Fruit fly (Drosophila melanogaster) whole organism, embryonic: Measurements from ENCODE around the gene tra.
A peak's percentile ranks its signal among the peaks of the same experiment; 100 is the strongest.

ENCODE experiments used
- ATbp ChIP-seq: fragments of 200-800 bp; sonication (Bioruptor generic); optimal IDR thresholded peaks from 2 replicates; lab custom pipeline; 2017; ENCODE audit warnings: missing biosample characterization, mild to moderate bottlenecking, missing genetic modification characterization, missing genetic modification reagents
- CG10267 ChIP-seq: fragments of 200-800 bp; sonication (Bioruptor generic); optimal IDR thresholded peaks from 2 replicates; lab custom pipeline; 2018; ENCODE audit warnings: missing biosample characterization, mild to moderate bottlenecking, missing genetic modification characterization, moderate library complexity
- CG10979 ChIP-seq: fragments of 200-800 bp; sonication (Bioruptor generic); optimal IDR thresholded peaks from 2 replicates; lab custom pipeline; 2018; ENCODE audit warnings: missing biosample characterization, mild to moderate bottlenecking, missing genetic modification characterization, moderate library complexity
- CG11504 ChIP-seq: fragments of 200-800 bp; sonication (Bioruptor generic); optimal IDR thresholded peaks from 3 replicates; lab custom pipeline; 2019; ENCODE audit warnings: missing biosample characterization, mild to moderate bottlenecking, missing genetic modification characterization, moderate library complexity
- CG12104 ChIP-seq: fragments of 200-800 bp; sonication (Bioruptor generic); optimal IDR thresholded peaks from 3 replicates; lab custom pipeline; 2016; ENCODE audit warnings: missing biosample characterization, missing genetic modification characterization
- CG12744 ChIP-seq: fragments of 200-800 bp; sonication (Bioruptor generic); optimal IDR thresholded peaks from 2 replicates; lab custom pipeline; 2016; ENCODE audit warnings: missing biosample characterization, missing genetic modification characterization
- CG13424 ChIP-seq: fragments of 200-800 bp; sonication (Bioruptor generic); optimal IDR thresholded peaks from 2 replicates; lab custom pipeline; 2019; ENCODE audit warnings: missing biosample characterization, mild to moderate bottlenecking, missing genetic modification characterization, moderate library complexity
- CG14710 ChIP-seq: fragments of 200-800 bp; sonication (Bioruptor generic); optimal IDR thresholded peaks from 3 replicates; lab custom pipeline; 2019; ENCODE audit warnings: missing biosample characterization, mild to moderate bottlenecking, missing genetic modification characterization, moderate library complexity
- CG15269 ChIP-seq: fragments of 200-800 bp; sonication (Bioruptor generic); optimal IDR thresholded peaks from 2 replicates; lab custom pipeline; 2018; ENCODE audit warnings: missing biosample characterization, mild to moderate bottlenecking, missing genetic modification characterization, moderate library complexity
- CG15514 ChIP-seq: fragments of 200-800 bp; sonication (Bioruptor generic); optimal IDR thresholded peaks from 3 replicates; lab custom pipeline; 2017; ENCODE audit warnings: missing biosample characterization, missing genetic modification characterization, mild to moderate bottlenecking, moderate library complexity, missing genetic modification reagents
- CG1792 ChIP-seq: fragments of 200-800 bp; sonication (Bioruptor generic); optimal IDR thresholded peaks from 2 replicates; lab custom pipeline; 2016; ENCODE audit warnings: missing biosample characterization, missing genetic modification characterization
- CG18599 ChIP-seq: fragments of 200-800 bp; sonication (Bioruptor generic); optimal IDR thresholded peaks from 3 replicates; lab custom pipeline; 2017; ENCODE audit warnings: missing biosample characterization, missing genetic modification characterization, mild to moderate bottlenecking, moderate library complexity, missing genetic modification reagents
- CG2199 ChIP-seq: fragments of 200-800 bp; sonication (Bioruptor generic); IDR thresholded peaks from 3 replicates; pipeline ENCODE4 v1.3.6; 2022; ENCODE audit warnings: missing biosample characterization, missing genetic modification characterization
- CG2202 ChIP-seq: fragments of 200-800 bp; sonication (Bioruptor generic); optimal IDR thresholded peaks from 2 replicates; lab custom pipeline; 2018; ENCODE audit warnings: missing biosample characterization, mild to moderate bottlenecking, missing genetic modification characterization
- CG43689 ChIP-seq: fragments of 200-800 bp; sonication (Bioruptor generic); IDR thresholded peaks from 2 replicates; pipeline ENCODE4 v1.3.6; 2022; ENCODE audit warnings: missing biosample characterization, missing genetic modification characterization
- CG4617 ChIP-seq: fragments of 200-800 bp; sonication (Bioruptor generic); optimal IDR thresholded peaks from 3 replicates; lab custom pipeline; 2016; ENCODE audit warnings: missing biosample characterization, missing genetic modification characterization, borderline replicate concordance
- CG4820 ChIP-seq: fragments of 200-800 bp; sonication (Bioruptor generic); optimal IDR thresholded peaks from 3 replicates; lab custom pipeline; 2016; ENCODE audit warnings: missing biosample characterization, missing genetic modification characterization
- CG6854 ChIP-seq: fragments of 200-800 bp; sonication (Bioruptor generic); optimal IDR thresholded peaks from 3 replicates; lab custom pipeline; 2017; ENCODE audit warnings: missing biosample characterization, mild to moderate bottlenecking, missing genetic modification characterization
- CG7556 ChIP-seq: fragments of 200-800 bp; sonication (Bioruptor generic); optimal IDR thresholded peaks from 2 replicates; lab custom pipeline; 2017; ENCODE audit warnings: missing biosample characterization, mild to moderate bottlenecking, missing genetic modification characterization
- CG7745 ChIP-seq: fragments of 200-800 bp; sonication (Bioruptor generic); optimal IDR thresholded peaks from 2 replicates; lab custom pipeline; 2018; ENCODE audit warnings: missing biosample characterization, mild to moderate bottlenecking, missing genetic modification characterization, moderate library complexity
- CG7928 ChIP-seq: fragments of 200-800 bp; sonication (Bioruptor generic); optimal IDR thresholded peaks from 2 replicates; lab custom pipeline; 2017; ENCODE audit warnings: missing biosample characterization, mild to moderate bottlenecking, missing genetic modification characterization
- CG7987 ChIP-seq: fragments of 200-800 bp; sonication (Bioruptor generic); optimal IDR thresholded peaks from 2 replicates; lab custom pipeline; 2018; ENCODE audit warnings: missing biosample characterization, mild to moderate bottlenecking, missing genetic modification characterization, moderate library complexity
- CG9215 ChIP-seq: fragments of 200-800 bp; sonication (Bioruptor generic); IDR thresholded peaks from 2 replicates; pipeline ENCODE4 v1.3.6; 2022; ENCODE audit warnings: missing biosample characterization, missing genetic modification characterization
- Dek ChIP-seq: fragments of 200-800 bp; sonication (Bioruptor generic); optimal IDR thresholded peaks from 3 replicates; lab custom pipeline; 2019; ENCODE audit warnings: missing biosample characterization, mild to moderate bottlenecking, missing genetic modification characterization, moderate library complexity
- HLH4C ChIP-seq: fragments of 200-800 bp; sonication (Bioruptor generic); IDR thresholded peaks from 3 replicates; pipeline ENCODE4 v1.3.6; 2022; ENCODE audit warnings: missing biosample characterization, missing genetic modification characterization; ENCODE audit not compliant: partially characterized antibody
- Hey ChIP-seq: fragments of 200-800 bp; sonication (Bioruptor generic); optimal IDR thresholded peaks from 3 replicates; lab custom pipeline; 2018; ENCODE audit warnings: missing biosample characterization, mild to moderate bottlenecking, missing genetic modification characterization
- Hmx ChIP-seq: fragments of 200-800 bp; sonication (Bioruptor generic); optimal IDR thresholded peaks from 2 replicates; lab custom pipeline; 2016; ENCODE audit warnings: missing biosample characterization, missing genetic modification characterization
- Med ChIP-seq: fragments of 200-800 bp; sonication (Bioruptor generic); peaks from one replicate; lab custom pipeline; 2016; ENCODE audit warnings: missing biosample characterization, missing genetic modification characterization, mild to moderate bottlenecking, inconsistent platforms, moderate library complexity
- Mrtf ChIP-seq: fragments of 200-800 bp; sonication (Bioruptor generic); IDR thresholded peaks from 3 replicates; pipeline ENCODE4 v1.3.6; 2022; ENCODE audit warnings: missing biosample characterization, missing genetic modification characterization
- Pdp1 ChIP-seq, 2 experiments: fragments of 200-800 bp; sonication (Bioruptor generic); optimal IDR thresholded peaks; 3 replicates each; lab custom pipeline; 2016; ENCODE audit warnings: missing biosample characterization in 2 of 2, missing genetic modification characterization in 2 of 2, mild to moderate bottlenecking in 1 of 2, moderate library complexity in 1 of 2
- Sox100B ChIP-seq: fragments of 200-800 bp; sonication (Bioruptor generic); optimal IDR thresholded peaks from 3 replicates; lab custom pipeline; 2018; ENCODE audit warnings: missing biosample characterization, mild to moderate bottlenecking, missing genetic modification characterization
- Spps ChIP-seq: fragments of 200-800 bp; sonication (Bioruptor generic); optimal IDR thresholded peaks from 2 replicates; lab custom pipeline; 2018; ENCODE audit warnings: missing biosample characterization, mild to moderate bottlenecking, missing genetic modification characterization
- bcd ChIP-seq: fragments of 200-800 bp; sonication (Bioruptor generic); optimal IDR thresholded peaks from 2 replicates; lab custom pipeline; 2017; ENCODE audit warnings: missing biosample characterization, mild to moderate bottlenecking, missing genetic modification characterization
- crol ChIP-seq: fragments of 200-800 bp; sonication (Bioruptor generic); IDR thresholded peaks from 2 replicates; pipeline ENCODE4 v1.3.6; 2022; ENCODE audit warnings: missing biosample characterization, missing genetic modification characterization
- dpn ChIP-seq, 2 experiments: fragments of 200-800 bp; sonication (Bioruptor generic); optimal IDR thresholded peaks; 3 replicates each; lab custom pipeline; 2016; ENCODE audit warnings: missing biosample characterization in 2 of 2, missing genetic modification characterization in 2 of 2
- ems ChIP-seq: fragments of 200-800 bp; sonication (Bioruptor generic); optimal IDR thresholded peaks from 3 replicates; lab custom pipeline; 2016; ENCODE audit warnings: missing biosample characterization, missing genetic modification characterization
- fru ChIP-seq: fragments of >200 bp; optimal IDR thresholded peaks from 2 replicates; lab custom pipeline; 2017
- gro ChIP-seq: fragments of 200-800 bp; sonication (Bioruptor generic); optimal IDR thresholded peaks from 2 replicates; lab custom pipeline; 2016; ENCODE audit warnings: missing biosample characterization, missing genetic modification characterization
- hb ChIP-seq: fragments of 200-800 bp; sonication (Bioruptor generic); IDR thresholded peaks from 3 replicates; pipeline ENCODE4 v1.3.6; 2022; ENCODE audit warnings: missing biosample characterization, missing genetic modification characterization; ENCODE audit not compliant: partially characterized antibody
- hth ChIP-seq: fragments of >200 bp; optimal IDR thresholded peaks from 2 replicates; lab custom pipeline; 2017; ENCODE audit warnings: inconsistent platforms
- luna ChIP-seq: fragments of 200-800 bp; sonication (Bioruptor generic); optimal IDR thresholded peaks from 2 replicates; lab custom pipeline; 2016; ENCODE audit warnings: missing biosample characterization, missing genetic modification characterization
- nerfin-2 ChIP-seq: fragments of 200-800 bp; sonication (Bioruptor generic); IDR thresholded peaks from 2 replicates; pipeline ENCODE4 v1.3.6; 2022; ENCODE audit warnings: missing biosample characterization, missing genetic modification characterization; ENCODE audit not compliant: partially characterized antibody
- ranshi ChIP-seq: fragments of 200-800 bp; sonication (Bioruptor generic); IDR thresholded peaks from 2 replicates; pipeline ENCODE4 v1.3.6; 2022; ENCODE audit warnings: missing biosample characterization, missing genetic modification characterization
- run ChIP-seq: fragments of 200-800 bp; sonication (Bioruptor generic); optimal IDR thresholded peaks from 3 replicates; lab custom pipeline; 2018; ENCODE audit warnings: missing biosample characterization, mild to moderate bottlenecking, missing genetic modification characterization
- sens ChIP-seq: fragments of 200-800 bp; sonication (Bioruptor generic); peaks from one replicate; lab custom pipeline; 2016; ENCODE audit warnings: missing biosample characterization, missing genetic modification characterization
- sisA ChIP-seq: fragments of 200-800 bp; sonication (Bioruptor generic); IDR thresholded peaks from 2 replicates; pipeline ENCODE4 v1.3.6; 2022; ENCODE audit warnings: missing biosample characterization, missing genetic modification characterization
- tup ChIP-seq: fragments of 200-800 bp; sonication (Bioruptor generic); optimal IDR thresholded peaks from 2 replicates; lab custom pipeline; 2016; ENCODE audit warnings: missing biosample characterization, mild to moderate bottlenecking, missing genetic modification characterization, moderate library complexity
- unc-4 ChIP-seq: fragments of 200-800 bp; sonication (Bioruptor generic); IDR thresholded peaks from 2 replicates; pipeline ENCODE4 v1.3.6; 2022; ENCODE audit warnings: missing biosample characterization, missing genetic modification characterization; ENCODE audit not compliant: partially characterized antibody
- vnd ChIP-seq: fragments of 200-800 bp; sonication (Bioruptor generic); IDR thresholded peaks from 3 replicates; pipeline ENCODE4 v1.3.6; 2022; ENCODE audit warnings: missing biosample characterization, missing genetic modification characterization; ENCODE audit not compliant: partially characterized antibody
- zfh1 ChIP-seq: fragments of 200-800 bp; sonication (Bioruptor generic); IDR thresholded peaks from 3 replicates; pipeline ENCODE4 v1.3.6; 2022; ENCODE audit warnings: missing biosample characterization, missing genetic modification characterization

The tra gene

DNA sequence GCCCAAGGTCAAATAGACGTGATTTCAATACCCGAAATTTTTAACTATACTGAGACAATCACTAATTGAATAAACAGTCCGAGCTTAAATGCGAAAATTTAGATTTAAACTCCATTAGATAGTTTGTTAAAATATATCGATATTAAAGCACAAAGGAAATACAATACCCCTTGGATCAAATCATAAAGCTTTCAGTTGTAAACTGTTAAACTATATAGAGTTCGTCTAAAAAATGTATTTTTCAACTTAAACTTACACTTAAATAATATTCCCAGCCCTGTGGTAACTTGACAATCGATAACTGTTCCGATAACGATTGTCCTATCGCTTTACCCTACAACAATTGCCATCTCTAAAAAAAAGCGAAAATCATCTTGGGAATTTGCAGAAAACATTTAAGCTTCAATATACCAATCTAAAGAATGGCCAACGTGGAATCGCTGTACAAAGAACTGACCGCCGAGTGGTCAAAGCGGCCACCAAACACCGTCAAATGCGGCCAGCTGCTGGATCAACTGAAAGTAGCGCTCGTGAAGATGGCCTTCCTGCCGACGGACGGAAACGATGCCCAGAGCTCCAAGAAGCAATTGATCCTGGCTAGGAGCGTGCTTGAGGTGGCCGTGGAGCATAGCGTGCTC is 8.1 kb downstream of the tra start, which contains the start of gene Rpn12 (continued):
- TF ChIP-seq CG7745 (tag; lab: Kevin White, UChicago) (no peak), sisA (GFP tag; lab: Robert Waterston, UW) (no peak), Spps (no peak), Sox100B (GFP tag; lab: Kevin White, UChicago) (no peak), CG15269 (tag; lab: Kevin White, UChicago) (peak; percentile 47), hth (no peak), CG7928 (GFP tag; lab: Kevin White, UChicago) (peak; percentile 86), tup (no peak), ATbp (GFP tag; lab: Kevin White, UChicago) (no peak), Hmx (GFP tag; lab: Kevin White, UChicago) (no peak), Mrtf (GFP tag; lab: Robert Waterston, UW) (no peak), luna (no peak), CG10267 (tag; lab: Kevin White, UChicago) (peak; percentile 50), CG7987 (GFP tag; lab: Kevin White, UChicago) (no peak), CG10979 (tag; lab: Kevin White, UChicago) (peak; percentile 11), vnd (GFP tag; lab: Robert Waterston, UW) (peak; percentile 70; the same call in 2 of the 3 replicates), CG12744 (GFP tag; lab: Kevin White, UChicago) (no peak), Med (GFP tag; lab: Kevin White, UChicago) (peak; percentile 76), CG4820 (GFP tag; lab: Kevin White, UChicago) (no peak), fru (lab: Kevin White, UChicago) (no peak), CG18599 (GFP tag; lab: Kevin White, UChicago) (peak; percentile 24), Hey (tag; lab: Kevin White, UChicago) (no peak), CG14710 (peak; percentile 38), CG9215 (GFP tag; lab: Robert Waterston, UW) (no peak), gro (GFP tag; lab: Kevin White, UChicago) (peak; percentile 64), zfh1 (no peak), CG2199 (GFP tag; lab: Robert Waterston, UW) (no peak), CG43689 (GFP tag; lab: Robert Waterston, UW) (no peak), CG15514 (GFP tag; lab: Kevin White, UChicago) (peak; percentile 53), bcd (no peak), ranshi (no peak), CG11504 (tag; lab: Kevin White, UChicago) (no peak), CG2202 (tag; lab: Kevin White, UChicago) (no peak), Pdp1 (GFP tag; optimal IDR thresholded peaks at IDR 0.05; lab: Kevin White, UChicago) (peak; percentile 9 to 26), HLH4C (GFP tag; lab: Robert Waterston, UW) (peak; percentile 89), sens (GFP tag; lab: Kevin White, UChicago) (peak; percentile 93), nerfin-2 (GFP tag; lab: Robert Waterston, UW) (peak; percentile 78), CG1792 (peak; percentile 37), crol (GFP tag; lab: Robert Waterston, UW) (no peak), dpn (GFP tag; optimal IDR thresholded peaks at IDR 0.05; lab: Kevin White, UChicago) (peak; percentile 15 to 31), CG12104 (GFP tag; lab: Kevin White, UChicago) (peak; percentile 11), CG7556 (GFP tag; lab: Kevin White, UChicago) (peak; percentile 3), ems (GFP tag; lab: Kevin White, UChicago) (no peak), Dek (tag; lab: Kevin White, UChicago) (peak; percentile 7), unc-4 (peak; percentile 83), CG13424 (tag; lab: Kevin White, UChicago) (peak; percentile 61), hb (GFP tag; lab: Robert Waterston, UW) (peak; percentile 81), CG6854 (GFP tag; lab: Kevin White, UChicago) (no peak), CG4617 (GFP tag; lab: Kevin White, UChicago) (peak; percentile 53), run (no peak)
